Fruit fly (Drosophila melanogaster) S2 (cell line): ENCODE data around the gene Arl5.

Experiments used
- CG8478 ChIP-seq: fragments of >200 bp; optimal IDR thresholded peaks from 2 replicates; lab custom pipeline; 2018
- CTCF ChIP-seq, 2 experiments: fragments of >200 bp; optimal IDR thresholded peaks; 2 replicates each; lab custom pipeline; 2018

Gene Arl5

dm6 chr3L:8299224-8300130, at the start of gene Arl5, which contains the start of gene CG13671:
Gene Arl5 (minus strand): TSS chr3L:8299839.
Gene CG13671 (plus strand): TSS chr3L:8300064.
- TF ChIP-seq CTCF (optimal IDR thresholded peaks at IDR 0.05; lab: Kevin White, UChicago) (no peak), CG8478 (lab: Kevin White, UChicago) (no peak)

DNA sequence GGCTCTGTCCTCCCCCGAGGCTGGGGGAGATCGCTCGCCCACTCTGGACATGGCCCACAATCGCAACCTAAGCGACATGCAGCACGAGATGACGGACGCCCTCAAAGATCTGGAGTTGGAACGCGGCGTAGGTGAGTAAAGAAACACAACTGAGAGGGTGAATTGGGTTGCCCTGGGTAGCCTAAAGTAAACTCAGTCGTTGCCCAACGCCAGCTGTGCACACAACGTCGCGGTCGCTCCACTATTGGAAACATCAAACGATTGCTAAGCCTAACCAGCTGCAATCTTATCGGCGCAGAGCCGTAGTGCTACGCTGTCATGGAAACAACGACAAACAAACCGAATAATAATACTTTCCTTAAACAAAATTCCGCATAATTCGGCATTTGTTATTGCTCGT, 47.7 kb upstream of the Arl5 start:
- TF ChIP-seq CTCF (optimal IDR thresholded peaks at IDR 0.05; lab: Kevin White, UChicago) (no peak), CG8478 (lab: Kevin White, UChicago) (no peak)

DNA sequence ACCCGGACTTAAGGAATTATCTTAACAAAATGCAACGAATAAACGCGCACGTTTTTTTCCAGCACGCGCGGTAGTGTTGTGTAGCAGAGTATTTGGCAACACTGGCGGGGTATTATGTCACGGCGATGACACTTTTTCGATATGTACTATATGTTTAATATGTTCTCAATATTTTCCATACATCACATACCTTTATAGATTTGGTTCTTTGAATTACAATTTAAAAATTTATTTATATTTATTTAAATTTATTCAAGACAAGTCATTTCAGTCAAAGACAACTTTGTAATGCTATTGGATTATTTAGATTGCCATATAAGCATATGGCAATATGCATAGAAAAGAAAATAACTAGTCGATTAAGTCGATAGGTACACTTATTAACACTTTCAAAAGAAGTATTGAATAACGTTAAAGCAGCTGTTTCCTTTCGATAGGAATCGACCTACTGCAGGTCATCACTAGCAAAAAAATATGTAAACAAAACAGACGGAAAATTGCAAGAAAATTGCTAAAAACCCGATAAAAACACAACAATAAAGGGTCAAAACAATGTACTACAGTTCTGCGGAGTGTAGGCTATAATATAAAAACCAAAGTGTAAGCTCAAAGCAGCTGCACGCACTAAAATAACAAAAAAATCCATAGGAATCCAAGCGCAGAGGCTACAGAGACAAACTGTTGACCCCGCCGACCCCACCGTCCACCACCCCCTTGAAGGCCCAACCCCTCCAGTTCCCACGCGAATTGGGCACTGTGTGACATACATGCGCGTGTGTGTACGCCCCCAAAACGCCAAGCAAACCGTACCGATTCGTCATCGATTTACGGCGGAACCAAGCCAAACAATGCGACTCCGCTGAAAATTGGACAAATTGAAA, 46.7 kb upstream of the Arl5 start, which contains the start of the genes CG7182 and GAPcenA:
Gene CG7182, minus strand, starts transcription at position 283 of the 881 bp plus-strand sequence.
Gene GAPcenA, plus strand, starts transcription at position 462 of the 881 bp plus-strand sequence.
- TF ChIP-seq CG8478 (lab: Kevin White, UChicago) (no peak), CTCF (optimal IDR thresholded peaks at IDR 0.05; lab: Kevin White, UChicago) (no peak)

DNA sequence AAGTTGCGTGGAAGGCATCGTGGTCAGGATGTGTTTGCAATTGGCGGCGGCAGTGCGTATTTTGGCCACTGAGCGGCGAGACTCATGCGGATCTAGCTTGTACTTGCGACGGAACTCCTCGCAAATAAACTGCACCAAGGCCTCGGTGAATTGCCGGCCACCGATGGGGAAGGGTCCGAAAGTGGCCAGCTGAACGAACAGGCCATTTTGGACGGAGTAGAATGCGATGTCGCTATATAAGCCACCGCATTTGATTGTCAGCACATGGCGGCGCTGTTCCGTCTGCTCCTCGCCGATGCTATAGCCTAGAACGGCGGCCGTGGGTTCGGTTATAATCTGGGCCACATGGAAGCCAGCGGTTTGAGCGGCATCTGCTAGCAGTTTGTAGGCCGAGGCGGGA, 45.5 kb upstream of the Arl5 start:
- TF ChIP-seq CTCF (optimal IDR thresholded peaks at IDR 0.05; lab: Kevin White, UChicago) (no peak), CG8478 (lab: Kevin White, UChicago) (no peak)

- no peak for TF ChIP-seq CTCF (optimal IDR thresholded peaks at IDR 0.05; lab: Kevin White, UChicago)
- no peak for TF ChIP-seq CG8478 (lab: Kevin White, UChicago)
Observed at dm6 chr3L:8340264-8341095, 40.8 kb upstream of the Arl5 start, which contains the start of the genes Prim1 and CG7083. Gene Prim1 (plus strand): TSS chr3L:8340314. Gene CG7083 (plus strand): TSS chr3L:8340785.

- no peak for TF ChIP-seq CG8478 (lab: Kevin White, UChicago)
Observed at dm6 chr3L:8338921-8339320, 39.3 kb upstream of the Arl5 start, which contains the start of gene Pex2. Gene Pex2 (plus strand): TSS chr3L:8339051.

dm6 chr3L:8336372-8336771, 36.7 kb upstream of the Arl5 start, which contains the start of gene Cpr66Cb:
Gene Cpr66Cb (plus strand): TSS chr3L:8336672.
- TF ChIP-seq CTCF (optimal IDR thresholded peaks at IDR 0.05; lab: Kevin White, UChicago) (no peak), CG8478 (lab: Kevin White, UChicago) (no peak)

dm6 chr3L:8334338-8334737, 34.7 kb upstream of the Arl5 start:
- TF ChIP-seq CG8478 (lab: Kevin White, UChicago) (no peak), CTCF (optimal IDR thresholded peaks at IDR 0.05; lab: Kevin White, UChicago) (no peak)

dm6 chr3L:8333574-8333973, 33.9 kb upstream of the Arl5 start:
- TF ChIP-seq CG8478 (lab: Kevin White, UChicago): no peak
- TF ChIP-seq CTCF (optimal IDR thresholded peaks at IDR 0.05; lab: Kevin White, UChicago): no peak

dm6 chr3L:8331414-8331813, 31.8 kb upstream of the Arl5 start:
- TF ChIP-seq CTCF (optimal IDR thresholded peaks at IDR 0.05; lab: Kevin White, UChicago): no peak
- TF ChIP-seq CG8478 (lab: Kevin White, UChicago): no peak

DNA sequence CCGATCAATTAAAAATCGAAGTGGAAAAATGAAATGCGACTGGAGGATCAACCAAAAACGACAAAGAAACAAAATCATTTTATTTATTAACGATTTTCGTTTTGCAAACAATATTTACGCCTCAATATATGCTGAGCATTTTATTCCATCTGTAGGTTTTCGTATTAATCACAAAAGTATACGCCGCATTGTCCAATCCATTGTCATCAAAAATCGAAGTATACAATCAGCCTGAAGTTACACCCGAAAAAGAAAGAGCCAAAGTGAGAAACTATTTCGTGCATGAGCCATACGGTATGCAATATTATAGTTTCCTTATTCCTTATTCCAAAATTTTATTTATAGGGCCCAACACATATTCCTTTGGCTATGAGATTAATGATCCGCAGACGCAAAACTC, 29.4 kb upstream of the Arl5 start:
- no peak for TF ChIP-seq CG8478 (lab: Kevin White, UChicago)

- no peak for TF ChIP-seq CG8478 (lab: Kevin White, UChicago)
- no peak for TF ChIP-seq CTCF (optimal IDR thresholded peaks at IDR 0.05; lab: Kevin White, UChicago)
Observed at dm6 chr3L:8328283-8328682, 28.6 kb upstream of the Arl5 start, which contains the start of gene CG34462. Gene CG34462 (plus strand): TSS chr3L:8328583.

- TF ChIP-seq CTCF (optimal IDR thresholded peaks at IDR 0.05; lab: Kevin White, UChicago) (no peak), CG8478 (lab: Kevin White, UChicago) (no peak)
Observed at dm6 chr3L:8325559-8325958, 25.9 kb upstream of the Arl5 start, which contains the start of gene CG34461. Gene CG34461 (plus strand): TSS chr3L:8325859.

- TF ChIP-seq CG8478 (lab: Kevin White, UChicago): no peak
- peak; percentile 69 to 78 for TF ChIP-seq CTCF (optimal IDR thresholded peaks at IDR 0.05; lab: Kevin White, UChicago)
Observed at dm6 chr3L:8323817-8324216, 24.2 kb upstream of the Arl5 start.
